Fruit fly (Drosophila melanogaster) whole organism, embryonic: ENCODE results near the gene CG6931.
A peak's percentile ranks its signal among the peaks of the same experiment; 100 is the strongest.

Source experiments
- Ada2b ChIP-seq: fragments of 200-800 bp; sonication (Bioruptor generic); IDR thresholded peaks from 2 replicates; pipeline ENCODE4 v1.3.6; 2022; ENCODE audit warnings: missing biosample characterization, missing genetic modification characterization
- Bgb ChIP-seq: fragments of 200-800 bp; sonication (Bioruptor generic); IDR thresholded peaks from 2 replicates; pipeline ENCODE4 v1.3.6; 2022; ENCODE audit warnings: missing biosample characterization, missing genetic modification characterization; ENCODE audit not compliant: partially characterized antibody
- Blimp-1 ChIP-seq: fragments of 200-800 bp; sonication (Bioruptor generic); optimal IDR thresholded peaks from 3 replicates; lab custom pipeline; 2018; ENCODE audit warnings: missing biosample characterization, missing genetic modification characterization, mild to moderate bottlenecking, moderate library complexity, missing genetic modification reagents
- CG1024 ChIP-seq: fragments of 200-800 bp; sonication (Bioruptor generic); IDR thresholded peaks from 2 replicates; pipeline ENCODE4 v1.3.6; 2022; ENCODE audit warnings: missing biosample characterization, missing genetic modification characterization
- CG10979 ChIP-seq: fragments of 200-800 bp; sonication (Bioruptor generic); optimal IDR thresholded peaks from 2 replicates; lab custom pipeline; 2018; ENCODE audit warnings: missing biosample characterization, mild to moderate bottlenecking, missing genetic modification characterization, moderate library complexity
- CG11560 ChIP-seq: fragments of 200-800 bp; sonication (Bioruptor generic); IDR thresholded peaks from 3 replicates; pipeline ENCODE4 v1.3.6; 2022; ENCODE audit warnings: missing biosample characterization, missing genetic modification characterization
- CG12104 ChIP-seq: fragments of 200-800 bp; sonication (Bioruptor generic); optimal IDR thresholded peaks from 3 replicates; lab custom pipeline; 2016; ENCODE audit warnings: missing biosample characterization, missing genetic modification characterization
- CG12391 ChIP-seq: fragments of 200-800 bp; sonication (Bioruptor generic); optimal IDR thresholded peaks from 3 replicates; lab custom pipeline; 2018; ENCODE audit warnings: missing biosample characterization, mild to moderate bottlenecking, missing genetic modification characterization, moderate library complexity
- CG12769 ChIP-seq: fragments of 200-800 bp; sonication (Bioruptor generic); optimal IDR thresholded peaks from 2 replicates; lab custom pipeline; 2019; ENCODE audit warnings: missing biosample characterization, mild to moderate bottlenecking, missing genetic modification characterization, moderate library complexity
- CG14050 ChIP-seq: fragments of 200-800 bp; sonication (Bioruptor generic); IDR thresholded peaks from 3 replicates; pipeline ENCODE4 v1.3.6; 2022; ENCODE audit warnings: missing biosample characterization, missing genetic modification characterization
- CG1647 ChIP-seq: fragments of 200-800 bp; sonication (Bioruptor generic); optimal IDR thresholded peaks from 3 replicates; lab custom pipeline; 2016; ENCODE audit warnings: missing biosample characterization, missing genetic modification characterization
- CG17359 ChIP-seq: fragments of 200-800 bp; sonication (Bioruptor generic); optimal IDR thresholded peaks from 3 replicates; lab custom pipeline; 2018; ENCODE audit warnings: missing biosample characterization, mild to moderate bottlenecking, missing genetic modification characterization, moderate library complexity
- CG17361 ChIP-seq: fragments of 200-800 bp; sonication (Bioruptor generic); IDR thresholded peaks from 3 replicates; pipeline ENCODE4 v1.3.6; 2022; ENCODE audit warnings: missing biosample characterization, missing genetic modification characterization
- CG1792 ChIP-seq: fragments of 200-800 bp; sonication (Bioruptor generic); optimal IDR thresholded peaks from 2 replicates; lab custom pipeline; 2016; ENCODE audit warnings: missing biosample characterization, missing genetic modification characterization
- CG18599 ChIP-seq: fragments of 200-800 bp; sonication (Bioruptor generic); optimal IDR thresholded peaks from 3 replicates; lab custom pipeline; 2017; ENCODE audit warnings: missing biosample characterization, missing genetic modification characterization, mild to moderate bottlenecking, moderate library complexity, missing genetic modification reagents
- CG2120 ChIP-seq: fragments of 200-800 bp; sonication (Bioruptor generic); optimal IDR thresholded peaks from 3 replicates; lab custom pipeline; 2016; ENCODE audit warnings: missing biosample characterization, missing genetic modification characterization
- CG31224 ChIP-seq: fragments of 200-800 bp; sonication (Bioruptor generic); IDR thresholded peaks from 2 replicates; pipeline ENCODE4 v1.3.6; 2022; ENCODE audit warnings: missing biosample characterization, missing genetic modification characterization
- CG4820 ChIP-seq: fragments of 200-800 bp; sonication (Bioruptor generic); optimal IDR thresholded peaks from 3 replicates; lab custom pipeline; 2016; ENCODE audit warnings: missing biosample characterization, missing genetic modification characterization
- CG7372 ChIP-seq: fragments of 200-800 bp; sonication (Bioruptor generic); IDR thresholded peaks from 2 replicates; pipeline ENCODE4 v1.3.6; 2022; ENCODE audit warnings: missing biosample characterization, missing genetic modification characterization
- CG7839 ChIP-seq: fragments of 200-800 bp; sonication (Bioruptor generic); optimal IDR thresholded peaks from 3 replicates; lab custom pipeline; 2018; ENCODE audit warnings: missing biosample characterization, mild to moderate bottlenecking, missing genetic modification characterization, moderate library complexity
- CG8281 ChIP-seq: fragments of 200-800 bp; sonication (Bioruptor generic); optimal IDR thresholded peaks from 2 replicates; lab custom pipeline; 2018; ENCODE audit warnings: missing biosample characterization, mild to moderate bottlenecking, missing genetic modification characterization, moderate library complexity
- CG8924 ChIP-seq: fragments of 200-800 bp; optimal IDR thresholded peaks from 3 replicates; lab custom pipeline; 2019; ENCODE audit warnings: missing biosample characterization, mild to moderate bottlenecking, missing genetic modification characterization, moderate library complexity
- CG9727 ChIP-seq: fragments of 200-800 bp; sonication (Bioruptor generic); optimal IDR thresholded peaks from 3 replicates; lab custom pipeline; 2017; ENCODE audit warnings: missing biosample characterization, mild to moderate bottlenecking, missing genetic modification characterization
- D19A ChIP-seq: fragments of 200-800 bp; optimal IDR thresholded peaks from 3 replicates; lab custom pipeline; 2019; ENCODE audit warnings: missing biosample characterization, mild to moderate bottlenecking, missing genetic modification characterization, moderate library complexity
- Hr39 ChIP-seq: fragments of >200 bp; optimal IDR thresholded peaks from 2 replicates; lab custom pipeline; 2017
- Optix ChIP-seq: fragments of 200-800 bp; sonication (Bioruptor generic); IDR thresholded peaks from 3 replicates; pipeline ENCODE4 v1.3.6; 2022; ENCODE audit warnings: missing biosample characterization, missing genetic modification characterization
- Rx ChIP-seq: fragments of 200-800 bp; sonication (Bioruptor generic); IDR thresholded peaks from 2 replicates; pipeline ENCODE4 v1.3.6; 2022; ENCODE audit warnings: missing biosample characterization, missing genetic modification characterization
- Sry-β ChIP-seq: fragments of 200-800 bp; sonication (Bioruptor generic); optimal IDR thresholded peaks from 2 replicates; lab custom pipeline; 2018; ENCODE audit warnings: missing biosample characterization, mild to moderate bottlenecking, missing genetic modification characterization, moderate library complexity
- bab2 ChIP-seq: fragments of 200-800 bp; sonication (Bioruptor generic); optimal IDR thresholded peaks from 2 replicates; lab custom pipeline; 2016; ENCODE audit warnings: missing biosample characterization, missing genetic modification characterization
- bbx ChIP-seq: fragments of 200-800 bp; sonication (Bioruptor generic); IDR thresholded peaks from 2 replicates; pipeline ENCODE4 v1.3.6; 2022; ENCODE audit warnings: missing biosample characterization, missing genetic modification characterization; ENCODE audit not compliant: partially characterized antibody
- bigmax ChIP-seq: fragments of 200-800 bp; sonication (Bioruptor generic); optimal IDR thresholded peaks from 2 replicates; lab custom pipeline; 2018; ENCODE audit warnings: missing biosample characterization, mild to moderate bottlenecking, missing genetic modification characterization
- btn ChIP-seq: fragments of 200-800 bp; sonication (Bioruptor generic); optimal IDR thresholded peaks from 2 replicates; lab custom pipeline; 2016; ENCODE audit warnings: missing biosample characterization, missing genetic modification characterization
- danr ChIP-seq: fragments of 200-800 bp; sonication (Bioruptor generic); IDR thresholded peaks from 2 replicates; pipeline ENCODE4 v1.3.6; 2022; ENCODE audit warnings: missing biosample characterization, missing genetic modification characterization
- dm ChIP-seq: fragments of 200-800 bp; sonication (Bioruptor generic); optimal IDR thresholded peaks from 3 replicates; lab custom pipeline; 2016; ENCODE audit warnings: missing biosample characterization, missing genetic modification characterization
- ems ChIP-seq: fragments of 200-800 bp; sonication (Bioruptor generic); optimal IDR thresholded peaks from 3 replicates; lab custom pipeline; 2016; ENCODE audit warnings: missing biosample characterization, missing genetic modification characterization
- gem ChIP-seq: fragments of 200-800 bp; sonication (Bioruptor generic); optimal IDR thresholded peaks from 2 replicates; lab custom pipeline; 2019; ENCODE audit warnings: missing biosample characterization, mild to moderate bottlenecking, missing genetic modification characterization, moderate library complexity
- gsb-n ChIP-seq: fragments of 200-800 bp; sonication (Bioruptor generic); optimal IDR thresholded peaks from 3 replicates; lab custom pipeline; 2018; ENCODE audit warnings: missing biosample characterization, mild to moderate bottlenecking, missing genetic modification characterization
- inv ChIP-seq: fragments of 200-800 bp; sonication (Bioruptor generic); IDR thresholded peaks from 2 replicates; pipeline ENCODE4 v1.3.6; 2022; ENCODE audit warnings: missing biosample characterization, missing genetic modification characterization; ENCODE audit not compliant: partially characterized antibody
- klu ChIP-seq: fragments of 200-800 bp; sonication (Bioruptor generic); IDR thresholded peaks from 2 replicates; pipeline ENCODE4 v1.3.6; 2022; ENCODE audit warnings: missing biosample characterization, missing genetic modification characterization
- lilli ChIP-seq: fragments of 200-800 bp; sonication (Bioruptor generic); optimal IDR thresholded peaks from 3 replicates; lab custom pipeline; 2016; ENCODE audit warnings: missing biosample characterization, missing genetic modification characterization
- maf-S ChIP-seq: fragments of 200-800 bp; sonication (Bioruptor generic); optimal IDR thresholded peaks from 2 replicates; lab custom pipeline; 2016; ENCODE audit warnings: missing biosample characterization, missing genetic modification characterization
- mam ChIP-seq: fragments of 200-800 bp; sonication (Bioruptor generic); optimal IDR thresholded peaks from 3 replicates; lab custom pipeline; 2016; ENCODE audit warnings: missing biosample characterization, missing genetic modification characterization
- nmo ChIP-seq: fragments of 200-800 bp; sonication (Bioruptor generic); optimal IDR thresholded peaks from 2 replicates; lab custom pipeline; 2018; ENCODE audit warnings: missing biosample characterization, mild to moderate bottlenecking, missing genetic modification characterization, moderate library complexity
- pan ChIP-seq, 4 experiments: fragments of >200 bp in 3 of 4; fragments of 200-800 bp in 1 of 4; sonication (Bioruptor generic) in 1 of 4; optimal IDR thresholded peaks in 3 of 4; IDR thresholded peaks in 1 of 4; 2 replicates each; pipeline versions ENCODE4 v1.3.6 to Lab custom; 2017 to 2022; ENCODE audit warnings: missing biosample characterization in 2 of 4, missing genetic modification characterization in 2 of 4, mixed read lengths in 1 of 4
- pfk ChIP-seq: fragments of 200-800 bp; sonication (Bioruptor generic); optimal IDR thresholded peaks from 2 replicates; lab custom pipeline; 2018; ENCODE audit warnings: missing biosample characterization, mild to moderate bottlenecking, missing genetic modification characterization, moderate library complexity
- tin ChIP-seq: fragments of 200-800 bp; sonication (Bioruptor generic); optimal IDR thresholded peaks from 3 replicates; lab custom pipeline; 2016; ENCODE audit warnings: missing biosample characterization, missing genetic modification characterization
- ttk ChIP-seq: fragments of 200-800 bp; sonication (Bioruptor generic); IDR thresholded peaks from 2 replicates; pipeline ENCODE4 v2.1.2; 2022; ENCODE audit warnings: missing biosample characterization, missing genetic modification characterization
- unpg ChIP-seq: fragments of 200-800 bp; sonication (Bioruptor generic); optimal IDR thresholded peaks from 3 replicates; lab custom pipeline; 2018; ENCODE audit warnings: missing biosample characterization, mild to moderate bottlenecking, missing genetic modification characterization, moderate library complexity

CG6931 gene

DNA sequence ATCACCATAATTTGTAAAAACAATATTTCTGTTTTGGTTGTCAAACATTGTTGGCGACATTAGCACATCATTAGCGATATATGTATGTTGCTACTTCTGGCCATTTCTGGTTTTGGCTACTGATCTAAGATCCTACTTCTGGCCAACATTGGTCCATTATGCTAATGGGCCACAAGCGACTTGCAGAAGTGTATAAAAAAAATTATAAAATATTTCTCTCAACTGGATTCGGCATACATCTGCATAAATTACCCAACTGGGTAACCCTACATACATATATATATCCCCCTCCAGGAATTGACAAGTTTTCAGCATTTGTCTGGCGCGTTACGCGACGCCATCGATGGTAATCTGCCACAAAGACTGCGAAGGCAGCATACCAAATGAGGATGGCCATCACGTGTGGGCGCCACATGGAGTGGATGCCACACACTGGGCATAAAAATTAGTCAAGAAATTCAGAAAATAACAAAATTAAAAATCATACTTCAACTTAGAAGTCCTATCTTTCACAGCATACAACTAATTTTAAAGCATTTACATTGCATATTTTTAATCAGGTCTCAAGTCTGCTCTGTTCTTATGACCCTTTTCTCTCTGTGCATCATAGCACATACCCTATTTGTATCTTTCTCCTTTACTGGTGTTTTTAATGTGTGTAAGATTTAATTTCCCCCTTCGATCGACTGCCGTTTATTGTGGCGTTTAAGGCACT, 47.1 kb downstream of the CG6931 start (continued):
- TF ChIP-seq tin (GFP tag; lab: Kevin White, UChicago) = peak; percentile 74
- TF ChIP-seq CG10979 = peak; percentile 89
- TF ChIP-seq btn (GFP tag; lab: Kevin White, UChicago) = peak; percentile 48
- TF ChIP-seq CG17361 = peak; percentile 57; the same call in 2 of the 3 replicates
- TF ChIP-seq CG2120 (GFP tag; lab: Kevin White, UChicago) = peak; percentile 26
- TF ChIP-seq CG11560 (tag; lab: Robert Waterston, UW) = 0 out of 3 replicates have a peak, but pooled peaks have one; percentile 28
- TF ChIP-seq Sry-β = peak; percentile 20
- peak; percentile 71 for TF ChIP-seq Blimp-1 (GFP tag; lab: Kevin White, UChicago)
- no peak for TF ChIP-seq CG8281 (tag; lab: Kevin White, UChicago)
- 0 out of 2 replicates have a peak, but pooled peaks have one; percentile 40 for TF ChIP-seq danr (GFP tag; lab: Robert Waterston, UW)
- peak; percentile 36 for TF ChIP-seq CG1792
- no peak for TF ChIP-seq bbx (GFP tag; lab: Robert Waterston, UW)
- peak; percentile 38 for TF ChIP-seq CG17359 (tag; lab: Kevin White, UChicago)
- peak; percentile 50 for TF ChIP-seq nmo (GFP tag; lab: Kevin White, UChicago)
- TF ChIP-seq bab2 (GFP tag; lab: Kevin White, UChicago) = peak; percentile 31
- no peak for TF ChIP-seq pan (optimal IDR thresholded peaks at IDR 0.05; lab: Kevin White, UChicago)
- peak in 1 of 2 experiments; percentile 43 for TF ChIP-seq pan (GFP tag; optimal IDR thresholded peaks at IDR 0.05 in 1 of 2, IDR thresholded peaks at IDR 0.05 in 1 of 2)
- TF ChIP-seq gem = peak; percentile 35
- no peak for TF ChIP-seq dm
- peak; percentile 62 for TF ChIP-seq Ada2b (GFP tag; lab: Robert Waterston, UW)
- peak; percentile 23 for TF ChIP-seq CG8924 (tag; lab: Kevin White, UChicago)
- TF ChIP-seq mam (GFP tag; lab: Kevin White, UChicago) = peak; percentile 1
- peak; percentile 41; the same call in 1 of the 2 replicates for TF ChIP-seq CG31224 (GFP tag; lab: Robert Waterston, UW)
- TF ChIP-seq pfk = no peak
- peak; percentile 21 for TF ChIP-seq CG12769
- TF ChIP-seq inv = no peak
- no peak for TF ChIP-seq CG12104 (GFP tag; lab: Kevin White, UChicago)
- TF ChIP-seq CG12391 (tag; lab: Kevin White, UChicago) = peak; percentile 47
- TF ChIP-seq CG1024 (GFP tag; lab: Robert Waterston, UW) = peak; percentile 59
- TF ChIP-seq Bgb = no peak
- peak; percentile 42 for TF ChIP-seq CG7839 (tag; lab: Kevin White, UChicago)
- TF ChIP-seq CG18599 (GFP tag; lab: Kevin White, UChicago) = peak; percentile 66
- no peak for TF ChIP-seq CG14050 (GFP tag; lab: Robert Waterston, UW)
- TF ChIP-seq ems (GFP tag; lab: Kevin White, UChicago) = peak; percentile 30
- TF ChIP-seq Rx (GFP tag; lab: Robert Waterston, UW) = peak; percentile 12; the same call in 1 of the 2 replicates
- TF ChIP-seq CG1647 (GFP tag; lab: Kevin White, UChicago) = no peak
- TF ChIP-seq CG7372 (GFP tag; lab: Robert Waterston, UW) = peak; percentile 18; the same call in 1 of the 2 replicates
- peak; percentile 30 for TF ChIP-seq lilli
- no peak for TF ChIP-seq gsb-n
- peak; percentile 43; the same call in 1 of the 2 replicates for TF ChIP-seq klu (GFP tag; lab: Robert Waterston, UW)
- no peak for TF ChIP-seq Hr39 (lab: Kevin White, UChicago)
- peak; percentile 73 for TF ChIP-seq CG9727 (GFP tag; lab: Kevin White, UChicago)
- peak; percentile 31 for TF ChIP-seq ttk (GFP tag; lab: Robert Waterston, UW)
- no peak for TF ChIP-seq maf-S (GFP tag; lab: Kevin White, UChicago)
- TF ChIP-seq D19A (tag; lab: Kevin White, UChicago) = peak; percentile 72
- TF ChIP-seq bigmax (GFP tag; lab: Kevin White, UChicago) = no peak
- peak; percentile 3 for TF ChIP-seq unpg
- TF ChIP-seq CG4820 (GFP tag; lab: Kevin White, UChicago) = peak; percentile 79
- TF ChIP-seq Optix = no peak
